Fruit fly (Drosophila melanogaster) whole organism, embryonic: ENCODE data around the gene Nasp.
A peak's percentile ranks its signal among the peaks of the same experiment; 100 is the strongest.

Source experiments
- Ada2b ChIP-seq: fragments of 200-800 bp; sonication (Bioruptor generic); IDR thresholded peaks from 2 replicates; pipeline ENCODE4 v1.3.6; 2022; ENCODE audit warnings: missing biosample characterization, missing genetic modification characterization
- BEAF-32 ChIP-seq: fragments of 200-800 bp; sonication (Bioruptor generic); optimal IDR thresholded peaks from 3 replicates; lab custom pipeline; 2017; ENCODE audit warnings: missing biosample characterization, missing genetic modification characterization, mild to moderate bottlenecking, moderate library complexity, missing genetic modification reagents
- CG10267 ChIP-seq: fragments of 200-800 bp; sonication (Bioruptor generic); optimal IDR thresholded peaks from 2 replicates; lab custom pipeline; 2018; ENCODE audit warnings: missing biosample characterization, mild to moderate bottlenecking, missing genetic modification characterization, moderate library complexity
- CG10431 ChIP-seq: fragments of 200-800 bp; sonication (Bioruptor generic); optimal IDR thresholded peaks from 3 replicates; lab custom pipeline; 2018; ENCODE audit warnings: missing biosample characterization, mild to moderate bottlenecking, missing genetic modification characterization
- CG11504 ChIP-seq: fragments of 200-800 bp; sonication (Bioruptor generic); optimal IDR thresholded peaks from 3 replicates; lab custom pipeline; 2019; ENCODE audit warnings: missing biosample characterization, mild to moderate bottlenecking, missing genetic modification characterization, moderate library complexity
- CG14860 ChIP-seq: fragments of 200-800 bp; sonication (Bioruptor generic); IDR thresholded peaks from 3 replicates; pipeline ENCODE4 v1.3.6; 2022; ENCODE audit warnings: missing biosample characterization, missing genetic modification characterization; ENCODE audit not compliant: partially characterized antibody
- CG15073 ChIP-seq: fragments of 200-800 bp; sonication (Bioruptor generic); optimal IDR thresholded peaks from 2 replicates; lab custom pipeline; 2016; ENCODE audit warnings: missing biosample characterization, missing genetic modification characterization
- CG18011 ChIP-seq: fragments of 200-800 bp; sonication (Bioruptor generic); optimal IDR thresholded peaks from 2 replicates; lab custom pipeline; 2017; ENCODE audit warnings: missing biosample characterization, missing genetic modification characterization, mild to moderate bottlenecking, moderate library complexity, missing genotype
- CG18764 ChIP-seq: fragments of 200-800 bp; sonication (Bioruptor generic); optimal IDR thresholded peaks from 3 replicates; lab custom pipeline; 2016; ENCODE audit warnings: missing biosample characterization, missing genetic modification characterization
- CG31441 ChIP-seq: fragments of 200-800 bp; sonication (Bioruptor generic); IDR thresholded peaks from 2 replicates; pipeline ENCODE4 v1.3.6; 2022; ENCODE audit warnings: missing biosample characterization, missing genetic modification characterization
- CG4617 ChIP-seq: fragments of 200-800 bp; sonication (Bioruptor generic); optimal IDR thresholded peaks from 3 replicates; lab custom pipeline; 2016; ENCODE audit warnings: missing biosample characterization, missing genetic modification characterization, borderline replicate concordance
- CG6683 ChIP-seq: fragments of 200-800 bp; sonication (Bioruptor generic); optimal IDR thresholded peaks from 2 replicates; lab custom pipeline; 2017; ENCODE audit warnings: missing biosample characterization, mild to moderate bottlenecking, missing genetic modification characterization, missing genetic modification reagents
- CG9797 ChIP-seq: fragments of 200-800 bp; sonication (Bioruptor generic); optimal IDR thresholded peaks from 3 replicates; lab custom pipeline; 2018; ENCODE audit warnings: missing biosample characterization, mild to moderate bottlenecking, missing genetic modification characterization
- CoRest ChIP-seq: fragments of 200-800 bp; sonication (Bioruptor generic); optimal IDR thresholded peaks from 3 replicates; lab custom pipeline; 2018; ENCODE audit warnings: missing biosample characterization, mild to moderate bottlenecking, missing genetic modification characterization, moderate library complexity
- Dp ChIP-seq: fragments of 200-800 bp; sonication (Bioruptor generic); optimal IDR thresholded peaks from 2 replicates; lab custom pipeline; 2018; ENCODE audit warnings: missing biosample characterization, mild to moderate bottlenecking, missing genetic modification characterization, moderate library complexity
- E2f2 ChIP-seq: fragments of 200-800 bp; sonication (Bioruptor generic); IDR thresholded peaks from 2 replicates; pipeline ENCODE4 v1.3.6; 2022; ENCODE audit warnings: missing biosample characterization, missing genetic modification characterization
- HmgZ ChIP-seq: fragments of 200-800 bp; sonication (Bioruptor generic); optimal IDR thresholded peaks from 2 replicates; lab custom pipeline; 2018; ENCODE audit warnings: missing biosample characterization, mild to moderate bottlenecking, missing genetic modification characterization
- MBD-R2 ChIP-seq: fragments of 200-800 bp; sonication (Bioruptor generic); IDR thresholded peaks from 2 replicates; pipeline ENCODE4 v1.3.6; 2022; ENCODE audit warnings: missing biosample characterization, missing genetic modification characterization
- MESR4 ChIP-seq: fragments of 200-800 bp; sonication (Bioruptor generic); optimal IDR thresholded peaks from 2 replicates; lab custom pipeline; 2018; ENCODE audit warnings: missing biosample characterization, mild to moderate bottlenecking, missing genetic modification characterization, moderate library complexity
- Med ChIP-seq: fragments of 200-800 bp; sonication (Bioruptor generic); peaks from one replicate; lab custom pipeline; 2016; ENCODE audit warnings: missing biosample characterization, missing genetic modification characterization, mild to moderate bottlenecking, inconsistent platforms, moderate library complexity
- Mes4 ChIP-seq: fragments of 200-800 bp; sonication (Bioruptor generic); optimal IDR thresholded peaks from 2 replicates; lab custom pipeline; 2016; ENCODE audit warnings: missing biosample characterization, missing genetic modification characterization
- Myb ChIP-seq: fragments of 200-800 bp; sonication (Bioruptor generic); optimal IDR thresholded peaks from 2 replicates; lab custom pipeline; 2016; ENCODE audit warnings: missing biosample characterization, missing genetic modification characterization
- Pdp1 ChIP-seq, 2 experiments: fragments of 200-800 bp; sonication (Bioruptor generic); optimal IDR thresholded peaks; 3 replicates each; lab custom pipeline; 2016; ENCODE audit warnings: missing biosample characterization in 2 of 2, missing genetic modification characterization in 2 of 2, mild to moderate bottlenecking in 1 of 2, moderate library complexity in 1 of 2
- Rfx ChIP-seq: fragments of 200-800 bp; sonication (Bioruptor generic); IDR thresholded peaks from 2 replicates; pipeline ENCODE4 v1.3.6; 2022; ENCODE audit warnings: missing biosample characterization, missing genetic modification characterization
- Scr ChIP-seq: fragments of 200-800 bp; sonication (Bioruptor generic); IDR thresholded peaks from 2 replicates; pipeline ENCODE4 v1.3.6; 2022; ENCODE audit warnings: missing biosample characterization, missing genetic modification characterization; ENCODE audit not compliant: partially characterized antibody
- Sin3A ChIP-seq: fragments of >200 bp; optimal IDR thresholded peaks from 2 replicates; lab custom pipeline; 2018
- Six4 ChIP-seq: fragments of 200-800 bp; sonication (Bioruptor generic); optimal IDR thresholded peaks from 2 replicates; lab custom pipeline; 2016; ENCODE audit warnings: missing biosample characterization, missing genetic modification characterization
- cas ChIP-seq: fragments of 200-800 bp; sonication (Bioruptor generic); IDR thresholded peaks from 2 replicates; pipeline ENCODE4 v1.3.6; 2022; ENCODE audit warnings: missing biosample characterization, missing genetic modification characterization
- crp ChIP-seq, 2 experiments: fragments of 200-800 bp; sonication (Bioruptor generic); optimal IDR thresholded peaks; 2 replicates in 1 of 2; 3 replicates in 1 of 2; lab custom pipeline; 2017; ENCODE audit warnings: missing biosample characterization in 2 of 2, missing genetic modification characterization in 2 of 2, mild to moderate bottlenecking in 1 of 2, moderate library complexity in 1 of 2
- esg ChIP-seq: fragments of 200-800 bp; sonication (Bioruptor generic); conservative IDR thresholded peaks from 2 replicates; pipeline ENCODE4 v1.3.6; 2022; ENCODE audit warnings: missing biosample characterization, missing genetic modification characterization
- gem ChIP-seq: fragments of 200-800 bp; sonication (Bioruptor generic); optimal IDR thresholded peaks from 2 replicates; lab custom pipeline; 2019; ENCODE audit warnings: missing biosample characterization, mild to moderate bottlenecking, missing genetic modification characterization, moderate library complexity
- gfzf ChIP-seq: fragments of 200-800 bp; sonication (Bioruptor generic); optimal IDR thresholded peaks from 2 replicates; lab custom pipeline; 2016; ENCODE audit warnings: missing biosample characterization, mild to moderate bottlenecking, missing genetic modification characterization, moderate library complexity
- ham ChIP-seq: fragments of 200-800 bp; sonication (Bioruptor generic); IDR thresholded peaks from 2 replicates; pipeline ENCODE4 v1.3.6; 2022; ENCODE audit warnings: missing biosample characterization, missing genetic modification characterization
- insv ChIP-seq, 2 experiments: fragments of 200-800 bp; sonication (Bioruptor generic); optimal IDR thresholded peaks; 3 replicates each; lab custom pipeline; 2016 to 2018; ENCODE audit warnings: missing biosample characterization in 2 of 2, missing genetic modification characterization in 2 of 2
- phol ChIP-seq: fragments of 200-800 bp; sonication (Bioruptor generic); optimal IDR thresholded peaks from 3 replicates; lab custom pipeline; 2018; ENCODE audit warnings: missing biosample characterization, mild to moderate bottlenecking, missing genetic modification characterization, moderate library complexity
- pzg ChIP-seq: fragments of 200-800 bp; sonication (Bioruptor generic); optimal IDR thresholded peaks from 3 replicates; lab custom pipeline; 2018; ENCODE audit warnings: missing biosample characterization, mild to moderate bottlenecking, missing genetic modification characterization, moderate library complexity
- row ChIP-seq: fragments of 200-800 bp; sonication (Bioruptor generic); IDR thresholded peaks from 3 replicates; pipeline ENCODE4 v1.3.6; 2022; ENCODE audit warnings: missing biosample characterization, missing genetic modification characterization
- stwl ChIP-seq: fragments of 200-800 bp; sonication (Bioruptor generic); optimal IDR thresholded peaks from 3 replicates; lab custom pipeline; 2018; ENCODE audit warnings: missing biosample characterization, mild to moderate bottlenecking, missing genetic modification characterization, moderate library complexity
- vvl ChIP-seq: fragments of 200-800 bp; sonication (Bioruptor generic); IDR thresholded peaks from 2 replicates; pipeline ENCODE4 v1.3.6; 2022; ENCODE audit warnings: missing biosample characterization, missing genetic modification characterization

The Nasp gene

dm6 chr3R:8722962-8723548, 24.5 kb upstream of the Nasp start, which contains the start of gene nom:
nom (plus strand) TSS chr3R:8723174.
- peak; percentile 17 for TF ChIP-seq gfzf (GFP tag; lab: Kevin White, UChicago)
- peak; percentile 88 for TF ChIP-seq Myb (GFP tag; lab: Kevin White, UChicago)
- TF ChIP-seq CG15073 (GFP tag; lab: Kevin White, UChicago) = no peak
- no peak for TF ChIP-seq CG11504 (tag; lab: Kevin White, UChicago)
- peak; percentile 89 for TF ChIP-seq CG10267 (tag; lab: Kevin White, UChicago)
- 0 out of 3 replicates have a peak, but pooled peaks have one; percentile 23 for TF ChIP-seq CG14860 (GFP tag; lab: Robert Waterston, UW)
- 0 out of 2 replicates have a peak, but pooled peaks have one; percentile 29 for TF ChIP-seq vvl (GFP tag; lab: Robert Waterston, UW)
- TF ChIP-seq Pdp1 (GFP tag; optimal IDR thresholded peaks at IDR 0.05; lab: Kevin White, UChicago) = peak in 1 of 2 experiments; percentile 49
- peak; percentile 67 for TF ChIP-seq Med (GFP tag; lab: Kevin White, UChicago)
- peak in 1 of 2 experiments; percentile 22 for TF ChIP-seq crp (GFP tag; optimal IDR thresholded peaks at IDR 0.05; lab: Kevin White, UChicago)
- TF ChIP-seq MBD-R2 = peak; percentile 80
- peak; percentile 31; the same call in 1 of the 2 replicates for TF ChIP-seq Rfx (GFP tag; lab: Robert Waterston, UW)
- TF ChIP-seq pzg (GFP tag; lab: Kevin White, UChicago) = peak; percentile 48
- no peak for TF ChIP-seq esg (GFP tag; lab: Robert Waterston, UW)
- peak; percentile 29 for TF ChIP-seq CG18011
- no peak for TF ChIP-seq CG18764
- peak; percentile 11 for TF ChIP-seq HmgZ (tag; lab: Kevin White, UChicago)
- TF ChIP-seq row (GFP tag; lab: Robert Waterston, UW) = peak; percentile 6; the same call in 1 of the 3 replicates
- TF ChIP-seq CG4617 = peak; percentile 40
- peak; percentile 10 for TF ChIP-seq BEAF-32 (GFP tag; lab: Kevin White, UChicago)
- peak; percentile 41 for TF ChIP-seq MESR4 (GFP tag; lab: Kevin White, UChicago)
- TF ChIP-seq phol (tag; lab: Kevin White, UChicago) = peak; percentile 35
- peak; percentile 89 for TF ChIP-seq E2f2 (GFP tag; lab: Robert Waterston, UW)
- peak in 1 of 2 experiments; percentile 7 for TF ChIP-seq insv (GFP tag; optimal IDR thresholded peaks at IDR 0.05; lab: Kevin White, UChicago)
- no peak for TF ChIP-seq CG6683
- TF ChIP-seq Dp = peak; percentile 84
- TF ChIP-seq CG9797 (GFP tag; lab: Kevin White, UChicago) = peak; percentile 55
- no peak for TF ChIP-seq CoRest (tag; lab: Kevin White, UChicago)
- TF ChIP-seq Scr = 0 out of 2 replicates have a peak, but pooled peaks have one; percentile 7
- TF ChIP-seq Mes4 (GFP tag; lab: Kevin White, UChicago) = no peak
- TF ChIP-seq CG31441 (GFP tag; lab: Robert Waterston, UW) = no peak
- TF ChIP-seq stwl = peak; percentile 49
- no peak for TF ChIP-seq cas (GFP tag; lab: Robert Waterston, UW)
- TF ChIP-seq Sin3A (lab: Kevin White, UChicago) = peak; percentile 23

dm6 chr3R:8725179-8725578, 22.4 kb upstream of the Nasp start, which contains the start of gene ouib:
ouib (plus strand) TSS chr3R:8725479.
- TF ChIP-seq CG10431 (no peak), Ada2b (GFP tag; lab: Robert Waterston, UW) (no peak), CG31441 (GFP tag; lab: Robert Waterston, UW) (no peak), gem (tag; lab: Kevin White, UChicago) (no peak), ham (no peak), Six4 (GFP tag; lab: Kevin White, UChicago) (no peak)
